Fruit fly (Drosophila melanogaster): ENCODE results near the gene Papst2.

The Papst2 gene

DNA sequence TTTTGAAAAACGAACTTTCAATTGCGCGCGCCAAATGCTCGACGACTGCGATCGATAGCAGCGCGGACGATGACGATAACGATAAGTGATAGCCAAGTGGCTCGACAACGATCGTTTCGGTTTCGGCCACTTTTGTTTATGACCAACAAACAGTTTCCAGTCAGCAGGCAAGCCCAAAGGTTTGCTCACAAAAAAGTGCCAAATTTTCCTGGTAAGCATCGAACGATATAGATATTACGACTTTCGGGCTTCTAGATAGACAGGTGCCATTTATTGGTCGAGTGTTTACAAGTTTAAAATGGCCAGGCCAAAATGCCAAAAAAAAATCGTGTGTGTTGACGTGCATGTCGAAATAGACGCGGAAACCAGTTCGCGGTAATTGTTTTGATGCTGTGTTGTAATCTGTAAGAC, 12.9 kb downstream of the Papst2 start, which contains the start of gene CG7724 (continued):
- no peak for TF ChIP-seq CG18599 (GFP tag; optimal IDR thresholded peaks at IDR 0.05)
- no peak for TF ChIP-seq Gsc (GFP tag; IDR thresholded peaks at IDR 0.05)
- no peak for TF ChIP-seq CG17802 (tag; optimal IDR thresholded peaks at IDR 0.05)
- no peak for TF ChIP-seq Six4 (GFP tag; optimal IDR thresholded peaks at IDR 0.05)
- no peak for TF ChIP-seq lov (optimal IDR thresholded peaks at IDR 0.05)
- no peak for TF ChIP-seq lov (GFP tag; IDR thresholded peaks at IDR 0.05)
- peak; percentile 19 for TF ChIP-seq CG10543 (GFP tag; optimal IDR thresholded peaks at IDR 0.05)
- TF ChIP-seq gro (GFP tag; optimal IDR thresholded peaks at IDR 0.05) = no peak
- no peak for TF ChIP-seq cad (GFP tag; optimal IDR thresholded peaks at IDR 0.05)
- TF ChIP-seq CG6683 (GFP tag; optimal IDR thresholded peaks at IDR 0.05) = no peak
- peak; percentile 75 for TF ChIP-seq Med (GFP tag)
- TF ChIP-seq repo (GFP tag; optimal IDR thresholded peaks at IDR 0.05) = peak; percentile 10
- no peak for TF ChIP-seq exex (tag; optimal IDR thresholded peaks at IDR 0.05)
- TF ChIP-seq pb (GFP tag; optimal IDR thresholded peaks at IDR 0.05) = no peak
- no peak for TF ChIP-seq CG3726 (GFP tag; IDR thresholded peaks at IDR 0.05)
- TF ChIP-seq Bteb2 (GFP tag; optimal IDR thresholded peaks at IDR 0.05) = no peak
- no peak for TF ChIP-seq CG8281 (tag; optimal IDR thresholded peaks at IDR 0.05)
- TF ChIP-seq ci (GFP tag; IDR thresholded peaks at IDR 0.05) = no peak; the same call in 2 of the 3 replicates
- TF ChIP-seq crc (GFP tag; optimal IDR thresholded peaks at IDR 0.05) = no peak
- peak; percentile 90 for TF ChIP-seq CG34224 (GFP tag; IDR thresholded peaks at IDR 0.05; ENCODE audit: partially characterized antibody)
- TF ChIP-seq tin (GFP tag; optimal IDR thresholded peaks at IDR 0.05) = no peak
- TF ChIP-seq CG7963 (GFP tag; IDR thresholded peaks at IDR 0.05; ENCODE audit: partially characterized antibody) = peak; percentile 91
- peak; percentile 87 for TF ChIP-seq ato (GFP tag; IDR thresholded peaks at IDR 0.05; ENCODE audit: partially characterized antibody)
- peak; percentile 35 for TF ChIP-seq HmgZ (tag; optimal IDR thresholded peaks at IDR 0.05)
- TF ChIP-seq CG12769 (tag; optimal IDR thresholded peaks at IDR 0.05) = peak; percentile 33
- TF ChIP-seq Hmr (GFP tag; optimal IDR thresholded peaks at IDR 0.05) = no peak
- TF ChIP-seq kah (GFP tag; optimal IDR thresholded peaks at IDR 0.05) = no peak
- peak; percentile 15 for TF ChIP-seq mirr (GFP tag; optimal IDR thresholded peaks at IDR 0.05)
- no peak for TF ChIP-seq Hsf (GFP tag; optimal IDR thresholded peaks at IDR 0.05)
- no peak for TF ChIP-seq emc (GFP tag; optimal IDR thresholded peaks at IDR 0.05)
- TF ChIP-seq NK7.1 (GFP tag; optimal IDR thresholded peaks at IDR 0.05) = no peak
- TF ChIP-seq Dref (GFP tag; IDR thresholded peaks at IDR 0.05) = peak; percentile 85
- TF ChIP-seq hb (GFP tag; IDR thresholded peaks at IDR 0.05; ENCODE audit: partially characterized antibody) = peak; percentile 81
- no peak for TF ChIP-seq Vsx1 (GFP tag; optimal IDR thresholded peaks at IDR 0.05)
- 0 out of 2 replicates have a peak, but pooled peaks have one; percentile 6 for TF ChIP-seq Xrp1 (GFP tag; IDR thresholded peaks at IDR 0.05)
- no peak for TF ChIP-seq CG12219 (GFP tag; optimal IDR thresholded peaks at IDR 0.05)
- no peak for TF ChIP-seq CG4404 (GFP tag; IDR thresholded peaks at IDR 0.05)
- TF ChIP-seq phol (tag; optimal IDR thresholded peaks at IDR 0.05) = no peak
- TF ChIP-seq oc (tag; optimal IDR thresholded peaks at IDR 0.05) = no peak
- TF ChIP-seq CG15514 (GFP tag; optimal IDR thresholded peaks at IDR 0.05) = peak; percentile 42
- TF ChIP-seq CG11247 (GFP tag; IDR thresholded peaks at IDR 0.05) = no peak
- TF ChIP-seq CG6175 (GFP tag; IDR thresholded peaks at IDR 0.05) = no peak
- TF ChIP-seq dan (GFP tag; IDR thresholded peaks at IDR 0.05) = no peak
- peak; percentile 74 for TF ChIP-seq Doc3 (GFP tag; IDR thresholded peaks at IDR 0.05; ENCODE audit: partially characterized antibody)
- no peak for TF ChIP-seq CG1647 (GFP tag; optimal IDR thresholded peaks at IDR 0.05)
- TF ChIP-seq lilli (GFP tag; optimal IDR thresholded peaks at IDR 0.05) = no peak
- no peak for TF ChIP-seq Bdp1 (GFP tag; optimal IDR thresholded peaks at IDR 0.05)
- no peak for TF ChIP-seq rib (GFP tag; IDR thresholded peaks at IDR 0.05)
- TF ChIP-seq CG7372 (GFP tag; IDR thresholded peaks at IDR 0.05) = no peak
- no peak for TF ChIP-seq Abd-B (GFP tag; optimal IDR thresholded peaks at IDR 0.05)
- TF ChIP-seq CG33557 (GFP tag; optimal IDR thresholded peaks at IDR 0.05) = no peak
- no peak for TF ChIP-seq CG12236 (GFP tag; optimal IDR thresholded peaks at IDR 0.05)

Data from whole organism, embryonic.